Worm (Caenorhabditis elegans): Measurements from ENCODE around the gene rhr-2.

rhr-2 gene

ce11 chrV:11733460-11733859 lies 3.5 kb upstream of the rhr-2 start, which contains the start of gene npp-22 (continued):
- TF ChIP-seq unc-62 (GFP tag; optimal IDR thresholded peaks at IDR 0.05) (no peak), nhr-23 (tag; optimal IDR thresholded peaks at IDR 0.05) (peak; percentile 73), R02D3.7 (tag; optimal IDR thresholded peaks at IDR 0.05) (no peak), elt-1 (tag; optimal IDR thresholded peaks at IDR 0.05) (no peak), tbx-2 (tag; optimal IDR thresholded peaks at IDR 0.05) (no peak), nhr-12 (tag; optimal IDR thresholded peaks at IDR 0.05) (no peak), mdl-1 (tag; optimal IDR thresholded peaks at IDR 0.05) (no peak), ZK546.5 (tag; optimal IDR thresholded peaks at IDR 0.05) (no peak), nhr-25 (tag; optimal IDR thresholded peaks at IDR 0.05) (peak; percentile 50)

ce11 chrV:11732049-11732448 lies 2.1 kb upstream of the rhr-2 start:
- no peak for TF ChIP-seq nhr-28 (tag; optimal IDR thresholded peaks at IDR 0.05)
- no peak for TF ChIP-seq aly-2 (tag; optimal IDR thresholded peaks at IDR 0.05)
- TF ChIP-seq hmg-11 (tag; optimal IDR thresholded peaks at IDR 0.05), result no peak

ce11 chrV:11725971-11726370 lies 4.0 kb downstream of the rhr-2 start, which contains the start of gene daf-11:
daf-11 (minus strand) TSS chrV:11726071.
- TF ChIP-seq ceh-16 (tag; optimal IDR thresholded peaks at IDR 0.05) (no peak), nhr-28 (tag; optimal IDR thresholded peaks at IDR 0.05) (no peak), zag-1 (tag; optimal IDR thresholded peaks at IDR 0.05) (no peak), nhr-237 (tag; optimal IDR thresholded peaks at IDR 0.05) (no peak), nhr-12 (tag; optimal IDR thresholded peaks at IDR 0.05) (no peak), ceh-28 (tag; optimal IDR thresholded peaks at IDR 0.05) (no peak), nhr-67 (tag; optimal IDR thresholded peaks at IDR 0.05) (no peak), nhr-43 (tag; optimal IDR thresholded peaks at IDR 0.05; ENCODE audit: poor library complexity, severe bottlenecking) (no peak), nhr-11 (tag; optimal IDR thresholded peaks at IDR 0.05) (no peak), sea-2 (GFP tag; optimal IDR thresholded peaks at IDR 0.05) (no peak), unc-39 (tag; optimal IDR thresholded peaks at IDR 0.05) (no peak)

DNA sequence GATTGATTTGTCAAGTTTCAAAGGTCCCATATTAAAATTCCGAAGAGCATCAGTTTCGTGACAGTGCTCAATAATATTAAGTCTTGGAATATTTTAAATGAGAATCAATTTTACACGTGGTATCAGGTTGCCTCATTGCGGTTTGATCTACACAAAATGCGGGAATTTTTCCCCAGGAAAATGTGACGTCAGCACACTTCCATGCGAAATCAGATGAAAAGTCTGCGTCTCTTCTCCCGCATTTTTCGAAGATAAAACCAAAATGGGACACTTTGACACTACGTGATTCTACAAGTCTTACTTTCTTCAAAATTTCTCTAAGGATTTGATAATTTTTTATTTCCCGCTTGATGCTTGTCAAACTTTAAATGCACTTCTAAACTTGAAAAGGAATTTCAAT lies 7.1 kb downstream of the rhr-2 start:
- no peak for TF ChIP-seq elt-3 (tag; optimal IDR thresholded peaks at IDR 0.05)
- no peak for TF ChIP-seq nhr-77 (tag; optimal IDR thresholded peaks at IDR 0.05)
- TF ChIP-seq nhr-28 (tag; optimal IDR thresholded peaks at IDR 0.05), result no peak
- TF ChIP-seq ama-1 (optimal IDR thresholded peaks at IDR 0.05), result no peak
- no peak for TF ChIP-seq elt-1 (tag; optimal IDR thresholded peaks at IDR 0.05)
- no peak for TF ChIP-seq nhr-67 (tag; optimal IDR thresholded peaks at IDR 0.05)
- no peak for TF ChIP-seq fkh-10 (GFP tag; optimal IDR thresholded peaks at IDR 0.05)
- no peak for TF ChIP-seq ceh-28 (tag; optimal IDR thresholded peaks at IDR 0.05)
- no peak for TF ChIP-seq nhr-76 (tag; optimal IDR thresholded peaks at IDR 0.05)
- no peak for TF ChIP-seq unc-62 (GFP tag; optimal IDR thresholded peaks at IDR 0.05)

DNA sequence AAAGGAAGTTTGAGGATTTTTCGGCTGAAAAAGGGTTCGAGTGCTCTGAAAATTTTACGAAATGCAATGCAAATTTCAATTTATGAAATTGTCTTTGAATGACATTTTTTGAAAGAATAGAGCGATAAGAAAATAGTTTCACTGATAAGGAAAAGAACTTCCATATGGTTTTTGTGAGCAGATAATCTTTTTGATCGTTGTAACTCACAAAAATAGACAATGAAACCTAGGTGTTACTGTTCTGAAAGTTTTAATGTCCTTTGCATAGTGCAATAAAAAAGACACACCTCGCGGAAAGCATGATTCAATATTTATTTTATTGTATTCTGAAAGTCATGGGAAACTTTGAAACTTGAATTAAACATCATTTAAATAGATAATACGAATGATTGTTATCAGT lies 13.0 kb downstream of the rhr-2 start:
- peak; percentile 78 for TF ChIP-seq elt-2 (tag; optimal IDR thresholded peaks at IDR 0.05)
- TF ChIP-seq pqm-1 (tag; optimal IDR thresholded peaks at IDR 0.05), result peak; percentile 71
- TF ChIP-seq nhr-11 (tag; optimal IDR thresholded peaks at IDR 0.05), result no peak

DNA sequence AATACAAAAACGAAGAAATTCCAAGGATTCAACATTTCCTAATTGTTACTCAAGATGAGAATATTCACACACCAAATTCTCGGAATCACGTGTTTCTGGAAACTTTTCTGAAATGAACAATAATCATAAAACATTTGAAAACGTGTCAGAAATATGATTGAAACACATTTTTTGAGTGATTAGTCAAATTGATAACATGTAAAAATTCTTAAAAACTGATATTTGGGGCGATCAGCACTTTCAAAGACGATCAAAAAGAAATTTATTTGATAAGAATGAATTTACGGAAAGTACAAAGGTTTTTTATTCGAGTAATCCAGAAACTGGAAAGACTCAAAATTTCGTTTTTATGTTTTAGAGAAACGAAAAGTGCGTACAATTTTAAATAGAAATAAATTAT lies 14.2 kb downstream of the rhr-2 start, which contains the start of gene tre-3:
tre-3 (minus strand) TSS at position 107 of the 400 bp plus-strand sequence.
- TF ChIP-seq elt-2 (tag; optimal IDR thresholded peaks at IDR 0.05), result peak; percentile 59
- peak; percentile 53 for TF ChIP-seq pqm-1 (tag; optimal IDR thresholded peaks at IDR 0.05)
- no peak for TF ChIP-seq nhr-11 (tag; optimal IDR thresholded peaks at IDR 0.05)
- TF ChIP-seq R02D3.7 (tag; optimal IDR thresholded peaks at IDR 0.05), result no peak
- TF ChIP-seq elt-3 (tag; optimal IDR thresholded peaks at IDR 0.05), result no peak

- TF ChIP-seq nhr-67 (tag; optimal IDR thresholded peaks at IDR 0.05) (no peak), egl-27 (tag; optimal IDR thresholded peaks at IDR 0.05) (no peak), mml-1 (tag; optimal IDR thresholded peaks at IDR 0.05) (no peak), nfya-1 (tag; optimal IDR thresholded peaks at IDR 0.05; ENCODE audit: insufficient read depth) (no peak), nhr-25 (tag; optimal IDR thresholded peaks at IDR 0.05) (no peak), elt-1 (tag; optimal IDR thresholded peaks at IDR 0.05) (no peak), egl-5 (tag; optimal IDR thresholded peaks at IDR 0.05) (no peak), nhr-237 (tag; optimal IDR thresholded peaks at IDR 0.05) (no peak), sea-2 (GFP tag; optimal IDR thresholded peaks at IDR 0.05) (no peak), ztf-4 (tag; optimal IDR thresholded peaks at IDR 0.05) (no peak), ceh-82 (tag; optimal IDR thresholded peaks at IDR 0.05) (no peak)
Measured at ce11 chrV:11711751-11712150, 18.2 kb downstream of the rhr-2 start.

All from whole organism, L3 larva.